Fruit fly (Drosophila melanogaster) whole organism, embryonic: ENCODE results near the gene MAPk-Ak2.

Experiments
- Asciz ChIP-seq: fragments of 200-800 bp; sonication (Bioruptor generic); optimal IDR thresholded peaks from 2 replicates; lab custom pipeline; 2017; ENCODE audit warnings: missing biosample characterization, mild to moderate bottlenecking, missing genetic modification characterization, missing genetic modification reagents
- Bgb ChIP-seq: fragments of 200-800 bp; sonication (Bioruptor generic); IDR thresholded peaks from 2 replicates; pipeline ENCODE4 v1.3.6; 2022; ENCODE audit warnings: missing biosample characterization, missing genetic modification characterization; ENCODE audit not compliant: partially characterized antibody
- CG10979 ChIP-seq: fragments of 200-800 bp; sonication (Bioruptor generic); optimal IDR thresholded peaks from 2 replicates; lab custom pipeline; 2018; ENCODE audit warnings: missing biosample characterization, mild to moderate bottlenecking, missing genetic modification characterization, moderate library complexity
- CG12299 ChIP-seq: fragments of 200-800 bp; sonication (Bioruptor generic); optimal IDR thresholded peaks from 2 replicates; lab custom pipeline; 2018; ENCODE audit warnings: missing biosample characterization, mild to moderate bottlenecking, missing genetic modification characterization
- CG12659 ChIP-seq: fragments of 200-800 bp; sonication (Bioruptor generic); optimal IDR thresholded peaks from 3 replicates; lab custom pipeline; 2017; ENCODE audit warnings: mild to moderate bottlenecking, missing biosample characterization, missing genetic modification reagents, missing genetic modification characterization
- CG13775 ChIP-seq: fragments of 200-800 bp; sonication (Bioruptor generic); optimal IDR thresholded peaks from 3 replicates; lab custom pipeline; 2017; ENCODE audit warnings: missing biosample characterization, mild to moderate bottlenecking, missing genetic modification characterization
- CG14441 ChIP-seq: fragments of 200-800 bp; sonication (Bioruptor generic); IDR thresholded peaks from 2 replicates; pipeline ENCODE4 v1.3.6; 2022; ENCODE audit warnings: missing biosample characterization, missing genetic modification characterization
- CG15479 ChIP-seq: fragments of 200-800 bp; sonication (Bioruptor generic); optimal IDR thresholded peaks from 3 replicates; lab custom pipeline; 2019; ENCODE audit warnings: missing biosample characterization, mild to moderate bottlenecking, missing genetic modification characterization, moderate library complexity
- CG17359 ChIP-seq: fragments of 200-800 bp; sonication (Bioruptor generic); optimal IDR thresholded peaks from 3 replicates; lab custom pipeline; 2018; ENCODE audit warnings: missing biosample characterization, mild to moderate bottlenecking, missing genetic modification characterization, moderate library complexity
- CG17802 ChIP-seq: fragments of 200-800 bp; sonication (Bioruptor generic); optimal IDR thresholded peaks from 2 replicates; lab custom pipeline; 2018; ENCODE audit warnings: missing biosample characterization, mild to moderate bottlenecking, missing genetic modification characterization, moderate library complexity
- CG17912 ChIP-seq: fragments of 200-800 bp; sonication (Bioruptor generic); optimal IDR thresholded peaks from 2 replicates; lab custom pipeline; 2018; ENCODE audit warnings: missing biosample characterization, mild to moderate bottlenecking, missing genetic modification characterization
- CG18262 ChIP-seq: fragments of 200-800 bp; optimal IDR thresholded peaks from 3 replicates; lab custom pipeline; 2019; ENCODE audit warnings: missing biosample characterization, mild to moderate bottlenecking, missing genetic modification characterization, moderate library complexity
- CG18764 ChIP-seq: fragments of 200-800 bp; sonication (Bioruptor generic); optimal IDR thresholded peaks from 3 replicates; lab custom pipeline; 2016; ENCODE audit warnings: missing biosample characterization, missing genetic modification characterization
- CG2129 ChIP-seq: fragments of 200-800 bp; sonication (Bioruptor generic); IDR thresholded peaks from 2 replicates; pipeline ENCODE4 v1.3.6; 2022; ENCODE audit warnings: missing biosample characterization, missing genetic modification characterization; ENCODE audit not compliant: partially characterized antibody
- CG2202 ChIP-seq: fragments of 200-800 bp; sonication (Bioruptor generic); optimal IDR thresholded peaks from 2 replicates; lab custom pipeline; 2018; ENCODE audit warnings: missing biosample characterization, mild to moderate bottlenecking, missing genetic modification characterization
- CG3163 ChIP-seq: fragments of 200-800 bp; sonication (Bioruptor generic); optimal IDR thresholded peaks from 3 replicates; lab custom pipeline; 2016; ENCODE audit warnings: missing biosample characterization, missing genetic modification characterization
- CG32767 ChIP-seq: fragments of 200-800 bp; sonication (Bioruptor generic); IDR thresholded peaks from 2 replicates; pipeline ENCODE4 v1.3.6; 2022; ENCODE audit warnings: missing biosample characterization, missing genetic modification characterization
- CG6765 ChIP-seq: fragments of 200-800 bp; sonication (Bioruptor generic); optimal IDR thresholded peaks from 3 replicates; lab custom pipeline; 2017; ENCODE audit warnings: missing biosample characterization, mild to moderate bottlenecking, missing genetic modification characterization
- CG8281 ChIP-seq: fragments of 200-800 bp; sonication (Bioruptor generic); optimal IDR thresholded peaks from 2 replicates; lab custom pipeline; 2018; ENCODE audit warnings: missing biosample characterization, mild to moderate bottlenecking, missing genetic modification characterization, moderate library complexity
- Ets65A ChIP-seq: fragments of 200-800 bp; sonication (Bioruptor generic); peaks from one replicate; lab custom pipeline; 2016; ENCODE audit warnings: missing biosample characterization, missing genetic modification characterization
- Gsc ChIP-seq: fragments of 200-800 bp; sonication (Bioruptor generic); IDR thresholded peaks from 2 replicates; pipeline ENCODE4 v1.3.6; 2022; ENCODE audit warnings: missing biosample characterization, missing genetic modification characterization
- Hr78 ChIP-seq, 2 experiments: fragments of 200-800 bp in 1 of 2; fragments of >200 bp in 1 of 2; sonication (Bioruptor generic) in 1 of 2; optimal IDR thresholded peaks; 2 replicates each; lab custom pipeline; 2017 to 2019; ENCODE audit warnings: missing biosample characterization in 2 of 2, missing genetic modification characterization in 2 of 2, mild to moderate bottlenecking in 1 of 2, moderate library complexity in 1 of 2
- Kr ChIP-seq: fragments of 200-800 bp; sonication (Bioruptor generic); optimal IDR thresholded peaks from 2 replicates; lab custom pipeline; 2017; ENCODE audit warnings: missing biosample characterization, mild to moderate bottlenecking, missing genetic modification characterization
- Med ChIP-seq: fragments of 200-800 bp; sonication (Bioruptor generic); peaks from one replicate; lab custom pipeline; 2016; ENCODE audit warnings: missing biosample characterization, missing genetic modification characterization, mild to moderate bottlenecking, inconsistent platforms, moderate library complexity
- Ptx1 ChIP-seq: fragments of 200-800 bp; sonication (Bioruptor generic); IDR thresholded peaks from 2 replicates; pipeline ENCODE4 v1.3.6; 2022; ENCODE audit warnings: missing biosample characterization, missing genetic modification characterization
- Scr ChIP-seq: fragments of 200-800 bp; sonication (Bioruptor generic); IDR thresholded peaks from 2 replicates; pipeline ENCODE4 v1.3.6; 2022; ENCODE audit warnings: missing biosample characterization, missing genetic modification characterization; ENCODE audit not compliant: partially characterized antibody
- Six4 ChIP-seq: fragments of 200-800 bp; sonication (Bioruptor generic); optimal IDR thresholded peaks from 2 replicates; lab custom pipeline; 2016; ENCODE audit warnings: missing biosample characterization, missing genetic modification characterization
- Stat92E ChIP-seq, 3 experiments: fragments of >200 bp in 2 of 3; fragments of 200-800 bp in 1 of 3; sonication (Bioruptor generic) in 1 of 3; optimal IDR thresholded peaks; 2 replicates each; lab custom pipeline; 2017 to 2019; ENCODE audit warnings: missing biosample characterization in 3 of 3, missing genetic modification characterization in 3 of 3, mild to moderate bottlenecking in 1 of 3, moderate library complexity in 1 of 3
- abd-A ChIP-seq: fragments of 200-800 bp; sonication (Bioruptor generic); optimal IDR thresholded peaks from 3 replicates; lab custom pipeline; 2019; ENCODE audit warnings: missing biosample characterization, mild to moderate bottlenecking, missing genetic modification characterization, moderate library complexity
- ato ChIP-seq: fragments of 200-800 bp; sonication (Bioruptor generic); IDR thresholded peaks from 2 replicates; pipeline ENCODE4 v1.3.6; 2022; ENCODE audit warnings: missing biosample characterization, missing genetic modification characterization; ENCODE audit not compliant: partially characterized antibody
- bab2 ChIP-seq: fragments of 200-800 bp; sonication (Bioruptor generic); optimal IDR thresholded peaks from 2 replicates; lab custom pipeline; 2016; ENCODE audit warnings: missing biosample characterization, missing genetic modification characterization
- chif ChIP-seq, 2 experiments: fragments of 200-800 bp; sonication (Bioruptor generic); optimal IDR thresholded peaks; 3 replicates each; lab custom pipeline; 2016; ENCODE audit warnings: missing biosample characterization in 2 of 2, missing genetic modification characterization in 2 of 2
- crol ChIP-seq: fragments of 200-800 bp; sonication (Bioruptor generic); IDR thresholded peaks from 2 replicates; pipeline ENCODE4 v1.3.6; 2022; ENCODE audit warnings: missing biosample characterization, missing genetic modification characterization
- da ChIP-seq: fragments of 200-800 bp; sonication (Bioruptor generic); optimal IDR thresholded peaks from 2 replicates; lab custom pipeline; 2016; ENCODE audit warnings: missing biosample characterization, missing genetic modification characterization
- fd102C ChIP-seq: fragments of 200-800 bp; sonication (Bioruptor generic); optimal IDR thresholded peaks from 2 replicates; lab custom pipeline; 2018; ENCODE audit warnings: missing biosample characterization, mild to moderate bottlenecking, missing genetic modification characterization, moderate library complexity
- fru ChIP-seq: fragments of >200 bp; optimal IDR thresholded peaks from 2 replicates; lab custom pipeline; 2017
- gce ChIP-seq: fragments of 200-800 bp; sonication (Bioruptor generic); IDR thresholded peaks from 3 replicates; pipeline ENCODE4 v1.3.6; 2022; ENCODE audit warnings: missing biosample characterization, missing genetic modification characterization
- gcm2 ChIP-seq: fragments of 200-800 bp; sonication (Bioruptor generic); optimal IDR thresholded peaks from 2 replicates; lab custom pipeline; 2016; ENCODE audit warnings: missing biosample characterization, missing genetic modification characterization
- gem ChIP-seq: fragments of 200-800 bp; sonication (Bioruptor generic); optimal IDR thresholded peaks from 2 replicates; lab custom pipeline; 2019; ENCODE audit warnings: missing biosample characterization, mild to moderate bottlenecking, missing genetic modification characterization, moderate library complexity
- h ChIP-seq: fragments of >200 bp; optimal IDR thresholded peaks from 2 replicates; lab custom pipeline; 2017
- hbn ChIP-seq: fragments of 200-800 bp; sonication (Bioruptor generic); IDR thresholded peaks from 2 replicates; pipeline ENCODE4 v1.3.6; 2022; ENCODE audit warnings: missing biosample characterization, missing genetic modification characterization; ENCODE audit not compliant: partially characterized antibody
- lov ChIP-seq, 2 experiments: fragments of 200-800 bp in 1 of 2; fragments of >200 bp in 1 of 2; sonication (Bioruptor generic) in 1 of 2; IDR thresholded peaks in 1 of 2; optimal IDR thresholded peaks in 1 of 2; 2 replicates in 1 of 2; 3 replicates in 1 of 2; pipeline versions ENCODE4 v1.3.6 to Lab custom; 2017 to 2022; ENCODE audit warnings: missing biosample characterization in 1 of 2, missing genetic modification characterization in 1 of 2
- mirr ChIP-seq: fragments of 200-800 bp; sonication (Bioruptor generic); optimal IDR thresholded peaks from 3 replicates; lab custom pipeline; 2018; ENCODE audit warnings: missing biosample characterization, mild to moderate bottlenecking, missing genetic modification characterization
- nerfin-1 ChIP-seq: fragments of 200-800 bp; sonication (Bioruptor generic); optimal IDR thresholded peaks from 3 replicates; lab custom pipeline; 2019; ENCODE audit warnings: missing biosample characterization, mild to moderate bottlenecking, missing genetic modification characterization, moderate library complexity
- phol ChIP-seq: fragments of 200-800 bp; sonication (Bioruptor generic); optimal IDR thresholded peaks from 3 replicates; lab custom pipeline; 2018; ENCODE audit warnings: missing biosample characterization, mild to moderate bottlenecking, missing genetic modification characterization, moderate library complexity
- repo ChIP-seq: fragments of 200-800 bp; sonication (Bioruptor generic); optimal IDR thresholded peaks from 2 replicates; lab custom pipeline; 2016; ENCODE audit warnings: missing biosample characterization, missing genetic modification characterization
- zfh2 ChIP-seq: fragments of 200-800 bp; sonication (Bioruptor generic); optimal IDR thresholded peaks from 2 replicates; lab custom pipeline; 2016; ENCODE audit warnings: missing biosample characterization, missing genetic modification characterization

The MAPk-Ak2 gene

DNA sequence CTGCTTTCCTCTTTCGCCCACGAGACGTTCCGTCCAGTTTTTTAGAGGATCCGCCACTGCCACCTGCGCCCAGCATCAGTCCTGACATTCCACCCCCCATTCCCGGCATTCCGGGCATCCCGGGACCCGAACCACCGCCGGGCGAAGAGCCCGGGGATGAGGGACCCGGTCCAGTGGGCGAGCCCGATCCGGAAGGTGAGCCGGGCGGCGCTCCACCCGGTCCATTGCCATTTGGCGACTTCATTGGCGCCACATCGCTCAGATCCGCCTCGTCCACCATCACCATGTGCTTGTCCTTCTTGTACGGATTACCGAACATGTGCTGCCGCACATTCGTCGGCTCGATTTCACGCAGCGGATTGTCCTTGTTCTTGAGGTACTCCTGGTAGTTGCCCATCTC is 22.4 kb downstream of the MAPk-Ak2 start:
- TF ChIP-seq Med (GFP tag; lab: Kevin White, UChicago) = peak; percentile 54
- no peak for TF ChIP-seq abd-A (tag; lab: Kevin White, UChicago)
- no peak for TF ChIP-seq Stat92E (GFP tag; optimal IDR thresholded peaks at IDR 0.05; lab: Kevin White, UChicago)
- TF ChIP-seq CG6765 (GFP tag; lab: Kevin White, UChicago) = no peak
- TF ChIP-seq, all 482 proteins: peak for 1

DNA sequence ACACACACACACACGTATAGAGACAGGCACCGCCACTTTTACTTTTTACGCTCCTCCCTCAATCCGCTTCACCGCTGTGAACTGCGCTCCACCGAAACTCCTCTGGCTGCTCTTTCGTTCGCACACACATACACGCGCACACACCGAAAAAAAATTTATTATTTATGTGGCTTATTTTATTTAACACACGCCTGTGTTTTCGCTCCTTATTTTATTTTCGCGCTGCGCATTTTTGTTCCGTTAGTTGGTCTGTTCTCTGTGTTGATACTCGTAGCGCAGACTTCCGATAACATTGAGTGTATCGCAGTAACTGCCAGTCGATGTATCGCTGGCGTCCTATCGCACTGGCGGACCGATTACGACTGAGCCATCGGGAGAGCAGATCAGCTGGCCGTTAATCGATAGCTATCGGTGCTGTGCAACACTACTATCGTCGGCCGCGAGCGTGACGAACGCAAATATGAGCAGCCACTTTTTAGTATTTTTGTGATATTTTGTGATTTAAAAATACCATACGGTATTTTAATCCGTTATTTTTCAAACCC is 26.3 kb downstream of the MAPk-Ak2 start, which contains the start of gene Snx27:
Snx27 (minus strand) TSS at position 356 of the 545 bp plus-strand sequence.
- peak; percentile 87 for TF ChIP-seq CG12659 (GFP tag; lab: Kevin White, UChicago)
- TF ChIP-seq lov (optimal IDR thresholded peaks at IDR 0.05; lab: Kevin White, UChicago) = no peak
- no peak for TF ChIP-seq lov (GFP tag; IDR thresholded peaks at IDR 0.05; lab: Robert Waterston, UW)
- no peak for TF ChIP-seq fd102C
- TF ChIP-seq da (GFP tag; lab: Kevin White, UChicago) = no peak
- no peak for TF ChIP-seq Asciz (GFP tag; lab: Kevin White, UChicago)
- TF ChIP-seq nerfin-1 (tag; lab: Kevin White, UChicago) = no peak
- peak; percentile 39 for TF ChIP-seq CG17912 (GFP tag; lab: Kevin White, UChicago)
- TF ChIP-seq bab2 (GFP tag; lab: Kevin White, UChicago) = peak; percentile 12
- TF ChIP-seq hbn = peak; percentile 99
- TF ChIP-seq gce = no peak; the same call in 2 of the 3 replicates
- TF ChIP-seq CG17359 (tag; lab: Kevin White, UChicago) = peak; percentile 35
- TF ChIP-seq crol (GFP tag; lab: Robert Waterston, UW) = no peak
- TF ChIP-seq fru (lab: Kevin White, UChicago) = no peak
- no peak for TF ChIP-seq CG17802 (tag; lab: Kevin White, UChicago)
- TF ChIP-seq CG18764 (GFP tag; lab: Kevin White, UChicago) = no peak
- TF ChIP-seq Ptx1 (GFP tag; lab: Robert Waterston, UW) = peak; percentile 54
- peak; percentile 22 for TF ChIP-seq gem
- TF ChIP-seq phol (tag; lab: Kevin White, UChicago) = peak; percentile 64
- peak; percentile 5 for TF ChIP-seq CG10979 (tag; lab: Kevin White, UChicago)
- no peak for TF ChIP-seq CG12299 (tag; lab: Kevin White, UChicago)
- TF ChIP-seq Six4 (GFP tag; lab: Kevin White, UChicago) = no peak
- TF ChIP-seq Bgb (GFP tag; lab: Robert Waterston, UW) = peak; percentile 100
- peak; percentile 63 for TF ChIP-seq zfh2
- TF ChIP-seq CG18262 = peak; percentile 6
- no peak for TF ChIP-seq Hr78 (GFP tag; optimal IDR thresholded peaks at IDR 0.05; lab: Kevin White, UChicago)
- no peak for TF ChIP-seq CG8281 (tag; lab: Kevin White, UChicago)
- peak; percentile 14 for TF ChIP-seq mirr (GFP tag; lab: Kevin White, UChicago)
- no peak for TF ChIP-seq Kr
- no peak for TF ChIP-seq gcm2 (GFP tag; lab: Kevin White, UChicago)
- peak; percentile 44 for TF ChIP-seq CG3163 (GFP tag; lab: Kevin White, UChicago)
- peak; percentile 23 to 25 for TF ChIP-seq chif (GFP tag; optimal IDR thresholded peaks at IDR 0.05; lab: Kevin White, UChicago)
- TF ChIP-seq CG15479 (GFP tag; lab: Kevin White, UChicago) = peak; percentile 5
- peak; percentile 96 for TF ChIP-seq CG2129 (GFP tag; lab: Robert Waterston, UW)
- no peak for TF ChIP-seq CG13775 (GFP tag; lab: Kevin White, UChicago)
- peak; percentile 100 for TF ChIP-seq ato (GFP tag; lab: Robert Waterston, UW)
- TF ChIP-seq Gsc (GFP tag; lab: Robert Waterston, UW) = no peak
- peak; percentile 8 for TF ChIP-seq repo (GFP tag; lab: Kevin White, UChicago)
- TF ChIP-seq Scr (GFP tag; lab: Robert Waterston, UW) = peak; percentile 99
- no peak for TF ChIP-seq CG32767
- TF ChIP-seq h = no peak
- TF ChIP-seq CG2202 = peak; percentile 13
- 0 out of 2 replicates have a peak, but pooled peaks have one; percentile 27 for TF ChIP-seq CG14441
- peak; percentile 95 for TF ChIP-seq Ets65A (GFP tag; lab: Kevin White, UChicago)
